Fruit fly (Drosophila melanogaster): ENCODE data around the gene Acsf3.
A peak's percentile ranks its signal among the peaks of the same experiment; 100 is the strongest.

Acsf3 gene

DNA sequence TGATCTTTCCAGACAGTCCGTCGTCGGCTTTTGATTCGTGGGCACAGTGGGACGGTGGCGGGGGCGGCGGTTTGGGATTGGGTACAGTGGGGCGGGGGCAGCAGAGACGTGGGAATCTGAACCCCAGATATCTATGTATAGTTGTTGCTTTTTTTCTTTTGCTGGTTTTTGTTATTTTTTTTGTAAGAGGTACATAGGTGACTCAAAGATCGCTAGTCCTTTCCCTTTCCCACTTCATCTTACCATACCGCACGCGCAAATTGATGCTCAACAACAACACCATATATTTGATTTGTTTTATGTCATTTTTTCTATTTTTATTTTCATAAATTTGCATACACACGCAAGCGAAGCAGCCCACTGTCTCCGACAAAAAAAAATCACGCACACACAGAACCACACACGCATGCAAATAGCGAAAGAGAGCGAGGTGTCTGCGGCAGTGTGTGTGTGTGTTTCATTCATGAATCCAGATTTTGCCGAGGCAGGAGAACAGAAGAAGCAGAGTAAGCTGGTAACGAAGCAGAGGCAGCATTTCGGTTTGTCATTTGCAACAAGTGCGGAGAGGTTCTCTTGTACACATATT lies 23.0 kb upstream of the Acsf3 start:
- TF ChIP-seq nmo (GFP tag; optimal IDR thresholded peaks at IDR 0.05) = peak; percentile 75
- TF ChIP-seq CG17612 (GFP tag; IDR thresholded peaks at IDR 0.05) = no peak
- peak; percentile 7 for TF ChIP-seq Fer2 (tag; optimal IDR thresholded peaks at IDR 0.05)
- peak; percentile 41 for TF ChIP-seq CG18599 (GFP tag; optimal IDR thresholded peaks at IDR 0.05)
- TF ChIP-seq Aef1 (GFP tag; IDR thresholded peaks at IDR 0.05) = peak; percentile 38
- no peak for TF ChIP-seq Doc2 (GFP tag; IDR thresholded peaks at IDR 0.05)
- no peak for TF ChIP-seq zf30C (GFP tag; optimal IDR thresholded peaks at IDR 0.05)
- TF ChIP-seq Hr78 (GFP tag; optimal IDR thresholded peaks at IDR 0.05) = no peak
- TF ChIP-seq Rx (GFP tag; IDR thresholded peaks at IDR 0.05) = 0 out of 2 replicates have a peak, but pooled peaks have one; percentile 24
- no peak for TF ChIP-seq CG12236 (GFP tag; optimal IDR thresholded peaks at IDR 0.05)
- peak; percentile 12; the same call in 1 of the 3 replicates for TF ChIP-seq CG14050 (GFP tag; IDR thresholded peaks at IDR 0.05)
- peak; percentile 18 for TF ChIP-seq CG9609 (GFP tag; optimal IDR thresholded peaks at IDR 0.05)
- TF ChIP-seq CG4617 (GFP tag; optimal IDR thresholded peaks at IDR 0.05; ENCODE audit: borderline replicate concordance) = no peak
- TF ChIP-seq ham (GFP tag; IDR thresholded peaks at IDR 0.05) = no peak
- peak; percentile 35 for TF ChIP-seq CG8290 (GFP tag; optimal IDR thresholded peaks at IDR 0.05)
- TF ChIP-seq CG8290 (tag; optimal IDR thresholded peaks at IDR 0.05) = no peak
- TF ChIP-seq cato (GFP tag; optimal IDR thresholded peaks at IDR 0.05; ENCODE audit: borderline replicate concordance) = no peak
- peak; percentile 26 for TF ChIP-seq oc (tag; optimal IDR thresholded peaks at IDR 0.05)
- TF ChIP-seq chn (GFP tag; optimal IDR thresholded peaks at IDR 0.05) = peak; percentile 27
- TF ChIP-seq tin (GFP tag; optimal IDR thresholded peaks at IDR 0.05) = peak; percentile 52
- peak; percentile 63 for TF ChIP-seq CG11504 (tag; optimal IDR thresholded peaks at IDR 0.05)
- peak; percentile 55 for TF ChIP-seq Spps (tag; optimal IDR thresholded peaks at IDR 0.05)
- TF ChIP-seq nom (GFP tag; optimal IDR thresholded peaks at IDR 0.05) = peak; percentile 82
- peak; percentile 73 for TF ChIP-seq CG17361 (GFP tag; IDR thresholded peaks at IDR 0.05)
- peak; percentile 6 for TF ChIP-seq D (optimal IDR thresholded peaks at IDR 0.05)
- peak; percentile 71 for TF ChIP-seq D (GFP tag; optimal IDR thresholded peaks at IDR 0.05)
- TF ChIP-seq CG9215 (GFP tag; IDR thresholded peaks at IDR 0.05) = peak; percentile 45; the same call in 1 of the 2 replicates
- TF ChIP-seq CG16863 (GFP tag; optimal IDR thresholded peaks at IDR 0.05) = peak; percentile 43
- TF ChIP-seq CG7839 (tag; optimal IDR thresholded peaks at IDR 0.05) = peak; percentile 71
- peak; percentile 65 for TF ChIP-seq ATbp (GFP tag; optimal IDR thresholded peaks at IDR 0.05)
- no peak for TF ChIP-seq CG18011 (GFP tag; optimal IDR thresholded peaks at IDR 0.05)
- TF ChIP-seq ranshi (GFP tag; IDR thresholded peaks at IDR 0.05) = peak; percentile 40; the same call in 1 of the 2 replicates
- TF ChIP-seq CG8924 (tag; optimal IDR thresholded peaks at IDR 0.05) = peak; percentile 28
- TF ChIP-seq Trl (optimal IDR thresholded peaks at IDR 0.05) = no peak
- peak; percentile 10 for TF ChIP-seq Trl (GFP tag; optimal IDR thresholded peaks at IDR 0.05)
- TF ChIP-seq odd (GFP tag; optimal IDR thresholded peaks at IDR 0.05) = peak; percentile 22
- TF ChIP-seq CG15011 (GFP tag; optimal IDR thresholded peaks at IDR 0.05) = peak; percentile 11
- TF ChIP-seq dysf (GFP tag; IDR thresholded peaks at IDR 0.05) = peak; percentile 65; the same call in 2 of the 3 replicates
- no peak for TF ChIP-seq Six4 (GFP tag; optimal IDR thresholded peaks at IDR 0.05)
- peak; percentile 51 for TF ChIP-seq ac (GFP tag; optimal IDR thresholded peaks at IDR 0.05)
- TF ChIP-seq stc (GFP tag; IDR thresholded peaks at IDR 0.05) = no peak
- TF ChIP-seq sr (GFP tag; IDR thresholded peaks at IDR 0.05) = peak; percentile 60; the same call in 2 of the 3 replicates
- peak; percentile 62 for TF ChIP-seq CG7556 (GFP tag; optimal IDR thresholded peaks at IDR 0.05)
- TF ChIP-seq CG12391 (tag; optimal IDR thresholded peaks at IDR 0.05) = peak; percentile 33
- peak; percentile 6 for TF ChIP-seq Dip3 (GFP tag; optimal IDR thresholded peaks at IDR 0.05)
- peak; percentile 25 for TF ChIP-seq CG10267 (tag; optimal IDR thresholded peaks at IDR 0.05)
- peak; percentile 38 for TF ChIP-seq CG1602 (GFP tag; optimal IDR thresholded peaks at IDR 0.05)
- TF ChIP-seq Nf-YB (GFP tag; optimal IDR thresholded peaks at IDR 0.05) = peak; percentile 84
- TF ChIP-seq MTF-1 (GFP tag; optimal IDR thresholded peaks at IDR 0.05; ENCODE audit: borderline replicate concordance) = peak; percentile 23
- TF ChIP-seq ase (GFP tag; IDR thresholded peaks at IDR 0.05) = peak; percentile 53; the same call in 1 of the 3 replicates
